Worm (Caenorhabditis elegans): Measurements from ENCODE around the gene perm-3.

The perm-3 gene

ce11 chrIV:5394687-5395086 is at the start of gene perm-3, which contains the start of gene swsn-6 (continued):
- TF ChIP-seq egrh-3 (GFP tag; IDR thresholded peaks at IDR 0.05): no peak
- TF ChIP-seq C17E4.6 (GFP tag; IDR thresholded peaks at IDR 0.05): no peak
- TF ChIP-seq attf-5 (GFP tag; optimal IDR thresholded peaks at IDR 0.05): peak; percentile 73
- no peak for TF ChIP-seq ztf-22 (GFP tag; optimal IDR thresholded peaks at IDR 0.05)
- TF ChIP-seq Y95B8A.8 (GFP tag; IDR thresholded peaks at IDR 0.05): no peak
- TF ChIP-seq nfya-1 (tag; optimal IDR thresholded peaks at IDR 0.05; ENCODE audit: borderline replicate concordance, insufficient read depth): no peak
- no peak for TF ChIP-seq nfyb-1 (GFP tag; IDR thresholded peaks at IDR 0.05)
- TF ChIP-seq ceh-79 (tag; optimal IDR thresholded peaks at IDR 0.05): no peak
- TF ChIP-seq ekl-4 (GFP tag; IDR thresholded peaks at IDR 0.05): peak; percentile 83
- no peak for TF ChIP-seq lag-1 (GFP tag; IDR thresholded peaks at IDR 0.05)
- TF ChIP-seq bed-1 (GFP tag; IDR thresholded peaks at IDR 0.05): no peak
- peak; percentile 14 for TF ChIP-seq unc-130 (GFP tag; optimal IDR thresholded peaks at IDR 0.05)
- TF ChIP-seq B0019.2 (GFP tag; conservative IDR thresholded peaks at IDR 0.05): no peak
- TF ChIP-seq hlh-26 (GFP tag; conservative IDR thresholded peaks at IDR 0.05): no peak
- peak; percentile 96 for TF ChIP-seq ztf-18 (tag; optimal IDR thresholded peaks at IDR 0.05)
- no peak for TF ChIP-seq dpff-1 (tag; optimal IDR thresholded peaks at IDR 0.05)
- no peak for TF ChIP-seq egl-44 (GFP tag; IDR thresholded peaks at IDR 0.05)
- no peak for TF ChIP-seq snpc-3.4 (tag; optimal IDR thresholded peaks at IDR 0.05)
- TF ChIP-seq nhr-179 (tag; optimal IDR thresholded peaks at IDR 0.05): no peak
- no peak for TF ChIP-seq F10E7.11 (tag; optimal IDR thresholded peaks at IDR 0.05)
- TF ChIP-seq fkh-3 (tag; optimal IDR thresholded peaks at IDR 0.05): no peak
- no peak for TF ChIP-seq B0035.1 (tag; optimal IDR thresholded peaks at IDR 0.05)
- no peak for TF ChIP-seq let-526 (GFP tag; IDR thresholded peaks at IDR 0.05)
- TF ChIP-seq ztf-26 (tag; optimal IDR thresholded peaks at IDR 0.05): no peak
- no peak for TF ChIP-seq sea-2 (GFP tag; IDR thresholded peaks at IDR 0.05)
- TF ChIP-seq xnd-1 (tag; optimal IDR thresholded peaks at IDR 0.05): peak; percentile 21
- TF ChIP-seq Y56A3A.18 (GFP tag; IDR thresholded peaks at IDR 0.05): no peak
- TF ChIP-seq dpl-1 (GFP tag; optimal IDR thresholded peaks at IDR 0.05): no peak
- no peak for TF ChIP-seq tlf-1 (GFP tag; optimal IDR thresholded peaks at IDR 0.05)
- no peak for TF ChIP-seq F57A8.1 (GFP tag; optimal IDR thresholded peaks at IDR 0.05)

ce11 chrIV:5438705-5439104 is 44.1 kb upstream of the perm-3 start, which contains the start of gene mgl-3:
mgl-3 (plus strand) TSS chrIV:5439005.
- TF ChIP-seq ceh-58 (GFP tag; IDR thresholded peaks at IDR 0.05) (no peak), ceh-100 (GFP tag; IDR thresholded peaks at IDR 0.05) (no peak), sptf-2 (GFP tag; optimal IDR thresholded peaks at IDR 0.05) (no peak), dpl-1 (GFP tag; optimal IDR thresholded peaks at IDR 0.05) (no peak), lin-40 (tag; optimal IDR thresholded peaks at IDR 0.05) (no peak), nfyb-1 (GFP tag; IDR thresholded peaks at IDR 0.05) (no peak), F55B11.4 (tag; optimal IDR thresholded peaks at IDR 0.05; ENCODE audit: borderline replicate concordance, insufficient read depth) (no peak), xnd-1 (tag; optimal IDR thresholded peaks at IDR 0.05) (no peak), B0035.1 (tag; optimal IDR thresholded peaks at IDR 0.05) (no peak), Y95B8A.8 (GFP tag; IDR thresholded peaks at IDR 0.05) (no peak), rec-8 (tag; optimal IDR thresholded peaks at IDR 0.05) (no peak), ccch-3 (GFP tag; optimal IDR thresholded peaks at IDR 0.05) (no peak)

- TF ChIP-seq attf-5 (GFP tag; optimal IDR thresholded peaks at IDR 0.05) (no peak), Y53F4B.3 (GFP tag; IDR thresholded peaks at IDR 0.05) (no peak), ceh-27 (GFP tag; optimal IDR thresholded peaks at IDR 0.05) (no peak), ets-4 (GFP tag; optimal IDR thresholded peaks at IDR 0.05) (no peak), akir-1 (GFP tag; optimal IDR thresholded peaks at IDR 0.05) (no peak), somi-1 (GFP tag; optimal IDR thresholded peaks at IDR 0.05) (no peak), ccch-3 (GFP tag; optimal IDR thresholded peaks at IDR 0.05) (no peak), mxl-1 (tag; optimal IDR thresholded peaks at IDR 0.05) (no peak)
These were observed 24.5 kb upstream of the perm-3 start, which contains the start of gene ehn-3 for ce11 chrIV:5419122-5419521. ehn-3 (minus strand) TSS chrIV:5419222.

Measured in whole organism, young adult.